Worm (Caenorhabditis elegans) whole organism, L1 larva: ENCODE results near the gene srj-33.

Experiments
- irx-1 ChIP-seq: sonication (generic microtip); optimal IDR thresholded peaks from 2 replicates; lab custom pipeline; 2016; ENCODE audit warnings: missing genetic modification characterization, missing compliant biosample characterization
- tbx-2 ChIP-seq: sonication (generic microtip); optimal IDR thresholded peaks from 2 replicates; lab custom pipeline; 2016; ENCODE audit warnings: missing genetic modification characterization, missing compliant biosample characterization

DNA sequence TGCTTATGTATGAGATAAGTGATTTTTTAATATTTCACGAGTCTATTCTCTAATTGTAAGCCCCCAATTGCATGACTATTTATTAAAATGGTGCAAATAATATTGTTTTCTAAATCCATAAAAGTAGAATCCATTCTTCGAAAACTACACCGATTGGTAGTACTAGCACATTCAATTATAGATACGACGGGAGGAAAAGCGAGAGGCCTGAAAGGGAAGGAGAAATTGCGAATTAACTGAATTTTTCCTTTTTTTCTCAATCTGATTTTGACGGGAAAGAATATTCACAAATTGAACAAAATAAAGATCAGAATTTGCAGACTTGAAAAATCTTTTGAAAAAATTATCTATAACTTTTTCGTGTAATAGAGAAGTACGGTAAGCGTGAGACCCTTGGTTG, 39.9 kb upstream of the srj-33 start:
- no peak for TF ChIP-seq tbx-2 (tag; lab: Kevin White, UChicago)
- TF ChIP-seq irx-1 (tag; lab: Kevin White, UChicago): no peak
